Worm (Caenorhabditis elegans) whole organism, midembryonic: ENCODE results near the gene F16B3.3.

Experiments used
- cog-1 ChIP-seq: sonication (generic microtip); optimal IDR thresholded peaks from 2 replicates; lab custom pipeline; 2016; ENCODE audit warnings: missing genetic modification characterization, missing compliant biosample characterization
- flt-1 ChIP-seq: fragments of 200-800 bp; sonication (Bioruptor generic); IDR thresholded peaks from 2 replicates; pipeline ENCODE4 v1.3.6; 2022; ENCODE audit warnings: missing genetic modification characterization, missing compliant biosample characterization
- klf-2 ChIP-seq: fragments of 200-800 bp; sonication (Bioruptor generic); conservative IDR thresholded peaks from 2 replicates; pipeline ENCODE4 v1.3.6; 2022; ENCODE audit warnings: missing genetic modification reagents, missing genetic modification characterization, missing compliant biosample characterization
- med-1 ChIP-seq: sonication (generic microtip); optimal IDR thresholded peaks from 2 replicates; lab custom pipeline; 2017; ENCODE audit warnings: missing genetic modification characterization, mild to moderate bottlenecking, missing compliant biosample characterization, antibody characterized with exemption, missing genetic modification reagents; ENCODE audit not compliant: insufficient read depth
- ref-1 ChIP-seq: fragments of 200-800 bp; sonication (Bioruptor generic); conservative IDR thresholded peaks from 2 replicates; pipeline ENCODE4 v1.3.6; 2022; ENCODE audit warnings: missing genetic modification reagents, missing genetic modification characterization, missing compliant biosample characterization
- tab-1 ChIP-seq: fragments of 200-800 bp; sonication (Bioruptor generic); IDR thresholded peaks from 2 replicates; pipeline ENCODE4 v1.3.6; 2022; ENCODE audit warnings: missing genetic modification characterization, missing compliant biosample characterization
- ztf-29 ChIP-seq: fragments of 200-800 bp; sonication (Bioruptor generic); IDR thresholded peaks from 2 replicates; pipeline ENCODE4 v1.3.6; 2022; ENCODE audit warnings: missing genetic modification reagents, missing genetic modification characterization, missing compliant biosample characterization

DNA sequence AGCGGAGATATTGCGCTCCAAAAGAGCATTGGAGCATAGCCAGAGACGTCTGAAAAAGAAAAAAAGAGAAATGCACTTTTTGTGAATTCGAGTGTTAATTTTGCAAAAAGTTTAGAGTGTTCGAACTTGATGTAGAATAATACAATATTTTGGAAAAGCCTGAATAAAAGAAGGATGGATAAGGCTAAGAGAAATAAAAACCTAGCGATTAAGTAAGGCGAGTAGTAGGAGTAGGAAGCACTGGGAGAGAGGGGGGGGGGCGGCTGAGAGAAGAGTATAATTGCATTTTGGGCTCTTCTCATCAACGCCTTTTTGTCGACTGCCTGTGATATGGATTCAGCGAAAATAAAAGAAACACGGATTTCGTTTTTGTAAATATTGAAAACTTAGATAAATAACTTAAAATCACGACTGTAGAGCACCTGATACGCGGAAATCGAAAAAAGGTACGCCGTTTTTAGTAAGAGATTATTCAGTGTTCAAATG is at the start of gene F16B3.3:
- TF ChIP-seq klf-2 (GFP tag; lab: Robert Waterston, UW): no peak
- no peak for TF ChIP-seq ztf-29 (GFP tag; lab: Robert Waterston, UW)
- TF ChIP-seq ref-1: no peak
- no peak for TF ChIP-seq flt-1 (GFP tag; lab: Robert Waterston, UW)
- no peak for TF ChIP-seq tab-1 (GFP tag; lab: Robert Waterston, UW)
- TF ChIP-seq med-1 (GFP tag; lab: Kevin White, UChicago): no peak
- TF ChIP-seq cog-1 (tag; lab: Kevin White, UChicago): no peak
